Worm (Caenorhabditis elegans) whole organism, early embryonic: Measurements from ENCODE around the gene tag-151.

Experiments
- F13C5.2 ChIP-seq: sonication (generic microtip); optimal IDR thresholded peaks from 2 replicates; lab custom pipeline; 2017; ENCODE audit warnings: mild to moderate bottlenecking, missing genetic modification characterization, inconsistent platforms, missing compliant biosample characterization
- hmbx-1 ChIP-seq: sonication (generic microtip); optimal IDR thresholded peaks from 2 replicates; lab custom pipeline; 2016; ENCODE audit warnings: mild to moderate bottlenecking, missing genetic modification characterization, missing compliant biosample characterization

- TF ChIP-seq F13C5.2 (tag; lab: Kevin White, UChicago) = no peak
- TF ChIP-seq hmbx-1 (tag; lab: Kevin White, UChicago) = no peak
These were observed 36.8 kb upstream of the tag-151 start for ce11 chrII:4673242-4673641.
